Worm (Caenorhabditis elegans) whole organism, young adult: Measurements from ENCODE around the gene fbxb-98.

ENCODE experiments used
- madf-3 ChIP-seq: fragments of 200-800 bp; sonication (Bioruptor generic); IDR thresholded peaks from 2 replicates; pipeline ENCODE4 v1.3.6; 2022; ENCODE audit warnings: missing genetic modification reagents, missing genetic modification characterization, missing compliant biosample characterization
- rec-8 ChIP-seq, 2 experiments: sonication (generic microtip); optimal IDR thresholded peaks; 2 replicates each; lab custom pipeline; 2016; ENCODE audit warnings: mild to moderate bottlenecking in 2 of 2, missing genetic modification characterization in 2 of 2, missing genetic modification reagents in 2 of 2, missing genotype in 2 of 2, missing biosample characterization in 1 of 2, missing compliant biosample characterization in 1 of 2, moderate library complexity in 1 of 2
- snpc-1.1 ChIP-seq: sonication (generic microtip); optimal IDR thresholded peaks from 2 replicates; lab custom pipeline; 2017; ENCODE audit warnings: missing genetic modification characterization, mild to moderate bottlenecking, missing compliant biosample characterization, antibody characterized with exemption, moderate library complexity, missing genotype, missing genetic modification reagents; ENCODE audit not compliant: insufficient read depth

- TF ChIP-seq snpc-1.1 (tag; lab: Kevin White, UChicago), result no peak
- TF ChIP-seq rec-8 (tag; optimal IDR thresholded peaks at IDR 0.05; lab: Kevin White, UChicago), result no peak
- no peak for TF ChIP-seq madf-3 (GFP tag; lab: Robert Waterston, UW)
Observed at ce11 chrII:1882705-1883104, 20.3 kb downstream of the fbxb-98 start, which contains the start of gene math-5.
